Worm (Caenorhabditis elegans) whole organism, L3 larva: ENCODE data around the gene cysl-3.
A peak's percentile ranks its signal among the peaks of the same experiment; 100 is the strongest.

Experiments used
- R02D3.7 ChIP-seq: fragments of 150-350 bp; optimal IDR thresholded peaks from 2 replicates; lab custom pipeline; 2014; ENCODE audit warnings: missing biosample characterization, missing genetic modification characterization
- ZK546.5 ChIP-seq: sonication (generic microtip); optimal IDR thresholded peaks from 2 replicates; lab custom pipeline; 2017; ENCODE audit warnings: missing biosample characterization, missing genetic modification characterization
- aly-2 ChIP-seq: fragments of 150-350 bp; optimal IDR thresholded peaks from 2 replicates; lab custom pipeline; 2014; ENCODE audit warnings: missing biosample characterization, missing genetic modification characterization
- ama-1 ChIP-seq: fragments of 150-350 bp; optimal IDR thresholded peaks from 2 replicates; lab custom pipeline; 2018
- ceh-16 ChIP-seq: sonication (generic microtip); optimal IDR thresholded peaks from 2 replicates; lab custom pipeline; 2017; ENCODE audit warnings: missing biosample characterization, missing genetic modification characterization
- ceh-28 ChIP-seq: fragments of 150-350 bp; optimal IDR thresholded peaks from 2 replicates; lab custom pipeline; 2014; ENCODE audit warnings: missing biosample characterization, missing genetic modification reagents, missing genetic modification characterization
- ceh-9 ChIP-seq: sonication (generic microtip); optimal IDR thresholded peaks from 2 replicates; lab custom pipeline; 2018; ENCODE audit warnings: missing biosample characterization, missing genetic modification characterization
- daf-12 ChIP-seq: fragments of 150-350 bp; optimal IDR thresholded peaks from 2 replicates; lab custom pipeline; 2014; ENCODE audit warnings: missing biosample characterization, missing genetic modification reagents, missing genetic modification characterization
- egl-27 ChIP-seq: sonication (generic microtip); optimal IDR thresholded peaks from 4 replicates; lab custom pipeline; 2017; ENCODE audit warnings: missing biosample characterization, missing genetic modification reagents, missing genetic modification characterization
- egl-5 ChIP-seq: fragments of 150-350 bp; optimal IDR thresholded peaks from 2 replicates; lab custom pipeline; 2017; ENCODE audit warnings: missing biosample characterization, missing genetic modification reagents, missing genetic modification characterization, inconsistent platforms
- elt-1 ChIP-seq: fragments of 150-350 bp; optimal IDR thresholded peaks from 2 replicates; lab custom pipeline; 2014; ENCODE audit warnings: missing biosample characterization, missing genetic modification characterization
- elt-2 ChIP-seq: sonication (generic microtip); optimal IDR thresholded peaks from 2 replicates; lab custom pipeline; 2016; ENCODE audit warnings: missing genetic modification reagents, mild to moderate bottlenecking, missing genetic modification characterization, missing compliant biosample characterization
- elt-3 ChIP-seq, 3 experiments: fragments of 150-350 bp in 1 of 3; sonication (generic microtip) in 2 of 3; optimal IDR thresholded peaks; 2 replicates in 2 of 3; 4 replicates in 1 of 3; lab custom pipeline; 2014 to 2017; ENCODE audit warnings: missing biosample characterization in 3 of 3, missing genetic modification characterization in 3 of 3
- eor-1 ChIP-seq, 2 experiments: fragments of 150-350 bp; optimal IDR thresholded peaks; 2 replicates each; lab custom pipeline; 2014 to 2018; ENCODE audit warnings: missing biosample characterization in 2 of 2, missing genetic modification characterization in 2 of 2
- fkh-10 ChIP-seq: sonication (generic microtip); optimal IDR thresholded peaks from 2 replicates; lab custom pipeline; 2017; ENCODE audit warnings: missing biosample characterization, missing genetic modification reagents, missing genetic modification characterization
- fkh-2 ChIP-seq: fragments of 150-350 bp; optimal IDR thresholded peaks from 2 replicates; lab custom pipeline; 2014; ENCODE audit warnings: missing biosample characterization, missing genetic modification reagents, missing genetic modification characterization
- fos-1 ChIP-seq: fragments of 150-350 bp; optimal IDR thresholded peaks from 2 replicates; lab custom pipeline; 2014; ENCODE audit warnings: missing biosample characterization, missing genetic modification characterization
- hmg-11 ChIP-seq: sonication (generic microtip); optimal IDR thresholded peaks from 2 replicates; lab custom pipeline; 2016; ENCODE audit warnings: missing genetic modification characterization, missing compliant biosample characterization
- jun-1 ChIP-seq: fragments of 150-350 bp; optimal IDR thresholded peaks from 2 replicates; lab custom pipeline; 2014; ENCODE audit warnings: missing biosample characterization, missing genetic modification reagents, missing genetic modification characterization
- lin-15B ChIP-seq: fragments of 150-350 bp; optimal IDR thresholded peaks from 2 replicates; lab custom pipeline; 2014; ENCODE audit warnings: missing biosample characterization, missing genetic modification characterization
- lin-39 ChIP-seq: fragments of 150-350 bp; optimal IDR thresholded peaks from 2 replicates; lab custom pipeline; 2018; ENCODE audit warnings: missing biosample characterization, missing genetic modification reagents, missing genetic modification characterization
- lsy-12 ChIP-seq: sonication (generic microtip); optimal IDR thresholded peaks from 2 replicates; lab custom pipeline; 2016; ENCODE audit warnings: mild to moderate bottlenecking, missing genetic modification characterization, missing compliant biosample characterization
- mdl-1 ChIP-seq: fragments of 150-350 bp; optimal IDR thresholded peaks from 2 replicates; lab custom pipeline; 2014; ENCODE audit warnings: missing biosample characterization, missing genetic modification characterization
- mml-1 ChIP-seq: fragments of 150-350 bp; sonication (generic microtip); optimal IDR thresholded peaks from 3 replicates; lab custom pipeline; 2014; ENCODE audit warnings: missing biosample characterization, missing genetic modification characterization
- nfya-1 ChIP-seq: sonication (generic microtip); optimal IDR thresholded peaks from 2 replicates; lab custom pipeline; 2017; ENCODE audit warnings: missing genetic modification characterization, mild to moderate bottlenecking, missing compliant biosample characterization, antibody characterized with exemption, moderate library complexity; ENCODE audit not compliant: insufficient read depth
- nhr-11 ChIP-seq: fragments of 150-350 bp; optimal IDR thresholded peaks from 2 replicates; lab custom pipeline; 2014; ENCODE audit warnings: missing biosample characterization, missing genetic modification characterization
- nhr-12 ChIP-seq: fragments of 150-350 bp; optimal IDR thresholded peaks from 2 replicates; lab custom pipeline; 2014; ENCODE audit warnings: missing biosample characterization, missing genetic modification characterization
- nhr-23 ChIP-seq: fragments of 150-350 bp; optimal IDR thresholded peaks from 2 replicates; lab custom pipeline; 2014; ENCODE audit warnings: missing biosample characterization, missing genetic modification reagents, missing genetic modification characterization
- nhr-237 ChIP-seq: fragments of 150-350 bp; optimal IDR thresholded peaks from 2 replicates; lab custom pipeline; 2014; ENCODE audit warnings: missing biosample characterization, missing genetic modification characterization
- nhr-25 ChIP-seq: sonication (generic microtip); optimal IDR thresholded peaks from 2 replicates; lab custom pipeline; 2017; ENCODE audit warnings: missing biosample characterization, missing genetic modification characterization
- nhr-28 ChIP-seq: fragments of 150-350 bp; optimal IDR thresholded peaks from 2 replicates; lab custom pipeline; 2014; ENCODE audit warnings: missing biosample characterization, missing genetic modification characterization
- nhr-43 ChIP-seq: sonication (generic microtip); optimal IDR thresholded peaks from 2 replicates; lab custom pipeline; 2016; ENCODE audit warnings: mild to moderate bottlenecking, missing genetic modification characterization, missing compliant biosample characterization; ENCODE audit not compliant: poor library complexity, severe bottlenecking
- nhr-67 ChIP-seq: fragments of 150-350 bp; optimal IDR thresholded peaks from 2 replicates; lab custom pipeline; 2014; ENCODE audit warnings: missing biosample characterization, missing genetic modification characterization
- nhr-76 ChIP-seq: fragments of 150-350 bp; sonication (generic microtip); optimal IDR thresholded peaks from 5 replicates; lab custom pipeline; 2014; ENCODE audit warnings: missing biosample characterization, missing genetic modification characterization
- nhr-77 ChIP-seq: fragments of 150-350 bp; optimal IDR thresholded peaks from 2 replicates; lab custom pipeline; 2014; ENCODE audit warnings: missing biosample characterization, missing genetic modification characterization
- pha-4 ChIP-seq: fragments of 150-350 bp; optimal IDR thresholded peaks from 2 replicates; lab custom pipeline; 2014; ENCODE audit warnings: missing biosample characterization, missing genetic modification reagents, missing genetic modification characterization
- pqm-1 ChIP-seq: fragments of 150-350 bp; optimal IDR thresholded peaks from 2 replicates; lab custom pipeline; 2017; ENCODE audit warnings: missing biosample characterization, missing genetic modification characterization, inconsistent platforms
- sea-2 ChIP-seq: fragments of 150-350 bp; sonication (generic microtip); optimal IDR thresholded peaks from 4 replicates; lab custom pipeline; 2014; ENCODE audit warnings: missing biosample characterization, missing genetic modification reagents, missing genetic modification characterization
- skn-1 ChIP-seq: fragments of 150-350 bp; optimal IDR thresholded peaks from 2 replicates; lab custom pipeline; 2014; ENCODE audit warnings: missing biosample characterization, missing genetic modification characterization
- tbx-2 ChIP-seq: sonication (generic microtip); optimal IDR thresholded peaks from 2 replicates; lab custom pipeline; 2016; ENCODE audit warnings: mild to moderate bottlenecking, missing genetic modification characterization, missing compliant biosample characterization
- unc-39 ChIP-seq: sonication (generic microtip); optimal IDR thresholded peaks from 4 replicates; lab custom pipeline; 2017; ENCODE audit warnings: missing biosample characterization, missing genetic modification characterization
- unc-62 ChIP-seq: fragments of 150-350 bp; sonication (generic microtip); optimal IDR thresholded peaks from 4 replicates; lab custom pipeline; 2014; ENCODE audit warnings: missing biosample characterization, missing genetic modification reagents, missing genetic modification characterization
- ztf-4 ChIP-seq: fragments of 150-350 bp; optimal IDR thresholded peaks from 2 replicates; lab custom pipeline; 2014; ENCODE audit warnings: missing biosample characterization, missing genetic modification characterization

The cysl-3 gene

ce11 chrV:3768270-3768669 is 7.7 kb downstream of the cysl-3 start, which contains the start of gene R08E5.4:
Gene R08E5.4, plus strand, starts transcription at chrV:3768570.
- TF ChIP-seq ZK546.5 (no peak), skn-1 (no peak), unc-62 (GFP tag; lab: Kevin White, UChicago) (no peak), ama-1 (lab: Kevin White, UChicago) (no peak), ztf-4 (no peak), unc-39 (tag; lab: Kevin White, UChicago) (no peak), nhr-28 (tag; lab: Kevin White, UChicago) (no peak), pha-4 (tag; lab: Kevin White, UChicago) (no peak), nhr-237 (no peak)
- TF ChIP-seq, all 47 proteins: peak for 0

DNA sequence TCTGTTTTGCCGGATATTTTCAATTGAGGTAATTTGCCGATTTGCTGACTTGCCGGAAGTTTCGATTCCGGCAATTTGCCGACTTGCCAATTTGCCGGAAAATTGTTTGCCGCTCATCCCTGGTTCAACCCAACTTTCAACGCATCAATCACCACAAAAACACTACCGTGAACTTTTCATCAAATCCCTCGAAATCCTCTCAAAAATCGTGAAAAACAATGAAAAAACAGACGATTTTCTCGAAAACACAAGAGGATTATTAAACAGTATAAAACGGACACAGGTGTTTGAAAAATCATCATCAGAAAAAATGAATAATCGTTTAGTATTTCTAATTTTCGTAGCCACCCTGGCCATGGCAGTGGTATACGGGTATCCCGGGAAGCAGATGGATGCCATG is 9.0 kb downstream of the cysl-3 start, which contains the start of gene Y39H10A.1:
Gene Y39H10A.1, plus strand, starts transcription at position 301 of the 400 bp plus-strand sequence.
- TF ChIP-seq nhr-23 (tag; lab: Kevin White, UChicago): no peak

ce11 chrV:3761829-3762228 is 14.1 kb downstream of the cysl-3 start:
- TF ChIP-seq mdl-1 (tag; lab: Kevin White, UChicago) (no peak), nhr-28 (tag; lab: Kevin White, UChicago) (no peak), aly-2 (tag; lab: Kevin White, UChicago) (no peak), ZK546.5 (no peak), egl-5 (tag; lab: Kevin White, UChicago) (no peak), eor-1 (tag; optimal IDR thresholded peaks at IDR 0.05; lab: Kevin White, UChicago) (no peak)

- TF ChIP-seq egl-5 (tag; lab: Kevin White, UChicago) (no peak), hmg-11 (tag; lab: Kevin White, UChicago) (no peak), nhr-67 (no peak), unc-39 (tag; lab: Kevin White, UChicago) (no peak), tbx-2 (tag; lab: Kevin White, UChicago) (no peak), lin-15B (tag; lab: Kevin White, UChicago) (no peak), fkh-10 (GFP tag; lab: Kevin White, UChicago) (no peak), daf-12 (tag; lab: Kevin White, UChicago) (no peak), egl-27 (tag; lab: Kevin White, UChicago) (no peak)
Measured at ce11 chrV:3760839-3761238, 15.1 kb downstream of the cysl-3 start, which contains the start of gene oac-55. Gene oac-55, plus strand, starts transcription at chrV:3761139.

DNA sequence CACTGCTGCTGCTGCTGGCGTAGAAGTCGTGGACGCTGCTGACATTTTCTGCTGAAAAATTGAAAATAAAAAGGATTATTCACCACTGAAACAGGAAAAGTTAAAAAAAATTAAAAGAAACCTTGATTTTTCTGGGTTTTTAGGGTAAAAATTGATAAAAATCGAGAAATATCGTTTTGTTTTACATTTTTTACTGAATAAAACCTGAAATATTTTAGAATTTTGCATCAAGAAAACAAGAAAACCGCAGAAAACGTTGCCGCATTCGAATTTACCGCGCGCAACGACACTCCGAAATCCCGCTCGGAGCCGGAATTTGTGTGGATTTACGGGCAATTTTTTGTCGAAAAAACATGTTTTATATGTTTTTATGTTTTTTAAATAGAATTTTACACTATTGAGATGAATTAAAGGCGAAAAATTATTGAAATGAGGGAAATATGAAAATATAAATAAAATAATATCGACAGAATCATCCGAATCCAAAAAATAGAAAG is 16.5 kb downstream of the cysl-3 start, which contains the start of gene chk-1:
Gene chk-1, minus strand, starts transcription at position 51 of the 497 bp plus-strand sequence.
- TF ChIP-seq sea-2 (GFP tag; lab: Kevin White, UChicago): no peak
- TF ChIP-seq nhr-77 (tag; lab: Kevin White, UChicago): no peak
- TF ChIP-seq eor-1 (tag; optimal IDR thresholded peaks at IDR 0.05; lab: Kevin White, UChicago): no peak
- no peak for TF ChIP-seq mml-1
- no peak for TF ChIP-seq ceh-16 (tag; lab: Kevin White, UChicago)
- no peak for TF ChIP-seq ZK546.5
- no peak for TF ChIP-seq unc-62 (GFP tag; lab: Kevin White, UChicago)
- no peak for TF ChIP-seq mdl-1 (tag; lab: Kevin White, UChicago)
- TF ChIP-seq fkh-10 (GFP tag; lab: Kevin White, UChicago): peak; percentile 15
- no peak for TF ChIP-seq nhr-12 (tag; lab: Kevin White, UChicago)
- TF ChIP-seq fos-1 (tag; lab: Kevin White, UChicago): no peak
- TF ChIP-seq nhr-11 (tag; lab: Kevin White, UChicago): no peak
- TF ChIP-seq tbx-2 (tag; lab: Kevin White, UChicago): no peak
- TF ChIP-seq jun-1 (tag; lab: Kevin White, UChicago): no peak
- peak; percentile 96 for TF ChIP-seq R02D3.7 (tag; lab: Kevin White, UChicago)
- TF ChIP-seq nhr-43 (tag; lab: Kevin White, UChicago): no peak
- no peak for TF ChIP-seq ceh-9 (tag; lab: Kevin White, UChicago)
- peak; percentile 56 for TF ChIP-seq egl-5 (tag; lab: Kevin White, UChicago)
- TF ChIP-seq pha-4 (tag; lab: Kevin White, UChicago): no peak
- no peak for TF ChIP-seq nhr-76
- no peak for TF ChIP-seq lsy-12 (tag; lab: Kevin White, UChicago)
- TF ChIP-seq elt-1: no peak
- no peak for TF ChIP-seq daf-12 (tag; lab: Kevin White, UChicago)
- TF ChIP-seq nfya-1: no peak
- TF ChIP-seq lin-15B (tag; lab: Kevin White, UChicago): peak; percentile 83
- TF ChIP-seq unc-39 (tag; lab: Kevin White, UChicago): no peak
- no peak for TF ChIP-seq ceh-28 (tag; lab: Kevin White, UChicago)
- TF ChIP-seq pqm-1: peak; percentile 30
- peak; percentile 37 for TF ChIP-seq nhr-25 (tag; lab: Kevin White, UChicago)
- no peak for TF ChIP-seq nhr-237
- TF ChIP-seq fkh-2 (tag; lab: Kevin White, UChicago): no peak
- no peak for TF ChIP-seq elt-2 (tag; lab: Kevin White, UChicago)
- peak; percentile 15 for TF ChIP-seq lin-39
- no peak for TF ChIP-seq nhr-67
- no peak for TF ChIP-seq ztf-4
- TF ChIP-seq skn-1: no peak
- TF ChIP-seq nhr-23 (tag; lab: Kevin White, UChicago): peak; percentile 70
- TF ChIP-seq elt-3 (tag; optimal IDR thresholded peaks at IDR 0.05; lab: Kevin White, UChicago): no peak
